Worm (Caenorhabditis elegans) whole organism, mixed stage, embryonic: ENCODE results near the gene peb-1.

Experiments used
- M03D4.4 ChIP-seq: sonication (generic microtip); optimal IDR thresholded peaks from 2 replicates; lab custom pipeline; 2017; ENCODE audit warnings: mild to moderate bottlenecking, missing genetic modification characterization, missing compliant biosample characterization
- bed-3 ChIP-seq: fragments of 200-800 bp; sonication (Bioruptor generic); optimal IDR thresholded peaks from 3 replicates; lab custom pipeline; 2018; ENCODE audit warnings: mild to moderate bottlenecking, missing genetic modification characterization, moderate library complexity, missing compliant biosample characterization
- blmp-1 ChIP-seq: fragments of 150-350 bp; optimal IDR thresholded peaks from 2 replicates; lab custom pipeline; 2014; ENCODE audit warnings: missing biosample characterization, missing genetic modification characterization
- ceh-39 ChIP-seq: fragments of 150-350 bp; optimal IDR thresholded peaks from 2 replicates; lab custom pipeline; 2014; ENCODE audit warnings: missing biosample characterization, missing genetic modification characterization
- ceh-43 ChIP-seq: fragments of 200-800 bp; sonication (Bioruptor generic); optimal IDR thresholded peaks from 2 replicates; lab custom pipeline; 2018; ENCODE audit warnings: mild to moderate bottlenecking, missing genetic modification characterization, moderate library complexity, missing compliant biosample characterization
- ceh-83 ChIP-seq: fragments of 200-800 bp; sonication (Bioruptor generic); optimal IDR thresholded peaks from 2 replicates; lab custom pipeline; 2018; ENCODE audit warnings: mild to moderate bottlenecking, missing genetic modification characterization, missing compliant biosample characterization
- ces-1 ChIP-seq: fragments of 150-350 bp; optimal IDR thresholded peaks from 2 replicates; lab custom pipeline; 2014; ENCODE audit warnings: missing biosample characterization, missing genetic modification reagents, missing genetic modification characterization
- cnd-1 ChIP-seq: fragments of 200-800 bp; sonication (Bioruptor generic); optimal IDR thresholded peaks from 2 replicates; lab custom pipeline; 2018; ENCODE audit warnings: mild to moderate bottlenecking, missing genetic modification characterization, missing compliant biosample characterization
- drap-1 ChIP-seq: fragments of 200-800 bp; sonication (Bioruptor generic); optimal IDR thresholded peaks from 3 replicates; lab custom pipeline; 2018; ENCODE audit warnings: mild to moderate bottlenecking, missing genetic modification characterization, missing compliant biosample characterization
- elt-1 ChIP-seq: sonication (generic microtip); optimal IDR thresholded peaks from 2 replicates; lab custom pipeline; 2017; ENCODE audit warnings: missing genetic modification characterization, mild to moderate bottlenecking, missing compliant biosample characterization, antibody characterized with exemption, moderate library complexity, borderline replicate concordance; ENCODE audit not compliant: insufficient read depth
- elt-3 ChIP-seq: fragments of 150-350 bp; optimal IDR thresholded peaks from 2 replicates; lab custom pipeline; 2014; ENCODE audit warnings: missing biosample characterization, missing genetic modification characterization
- flh-1 ChIP-seq: fragments of 200-800 bp; sonication (Bioruptor generic); optimal IDR thresholded peaks from 2 replicates; lab custom pipeline; 2018; ENCODE audit warnings: mild to moderate bottlenecking, missing genetic modification characterization, moderate library complexity, missing compliant biosample characterization
- ham-2 ChIP-seq: fragments of 200-800 bp; sonication (Bioruptor generic); optimal IDR thresholded peaks from 2 replicates; lab custom pipeline; 2018; ENCODE audit warnings: mild to moderate bottlenecking, missing genetic modification characterization, missing compliant biosample characterization
- hlh-1 ChIP-seq: fragments of 150-350 bp; optimal IDR thresholded peaks from 2 replicates; lab custom pipeline; 2014; ENCODE audit warnings: missing biosample characterization, missing genetic modification reagents, missing genetic modification characterization
- lin-13 ChIP-seq: fragments of 150-350 bp; optimal IDR thresholded peaks from 2 replicates; lab custom pipeline; 2014; ENCODE audit warnings: missing biosample characterization, missing genetic modification characterization
- lin-32 ChIP-seq: fragments of 200-800 bp; sonication (Bioruptor generic); optimal IDR thresholded peaks from 2 replicates; lab custom pipeline; 2018; ENCODE audit warnings: mild to moderate bottlenecking, missing genetic modification characterization, missing compliant biosample characterization
- lsy-2 ChIP-seq: fragments of 150-350 bp; optimal IDR thresholded peaks from 2 replicates; lab custom pipeline; 2014; ENCODE audit warnings: missing biosample characterization, missing genetic modification characterization
- mab-5 ChIP-seq: fragments of 150-350 bp; optimal IDR thresholded peaks from 2 replicates; lab custom pipeline; 2014; ENCODE audit warnings: missing biosample characterization, missing genetic modification characterization
- mep-1 ChIP-seq: fragments of 150-350 bp; optimal IDR thresholded peaks from 2 replicates; lab custom pipeline; 2017; ENCODE audit warnings: missing biosample characterization, missing genetic modification reagents, missing genetic modification characterization, inconsistent platforms
- mls-2 ChIP-seq: sonication (generic microtip); optimal IDR thresholded peaks from 2 replicates; lab custom pipeline; 2016; ENCODE audit warnings: mild to moderate bottlenecking, missing genetic modification characterization, moderate library complexity, missing compliant biosample characterization
- nhr-12 ChIP-seq: fragments of 150-350 bp; optimal IDR thresholded peaks from 2 replicates; lab custom pipeline; 2014; ENCODE audit warnings: missing biosample characterization, missing genetic modification characterization
- nhr-2 ChIP-seq: fragments of 150-350 bp; optimal IDR thresholded peaks from 2 replicates; lab custom pipeline; 2014; ENCODE audit warnings: missing biosample characterization, missing genetic modification characterization
- nhr-237 ChIP-seq: fragments of 150-350 bp; optimal IDR thresholded peaks from 2 replicates; lab custom pipeline; 2014; ENCODE audit warnings: missing biosample characterization, missing genetic modification characterization
- nhr-28 ChIP-seq: fragments of 150-350 bp; optimal IDR thresholded peaks from 2 replicates; lab custom pipeline; 2014; ENCODE audit warnings: missing biosample characterization, missing genetic modification characterization
- nhr-76 ChIP-seq: sonication (generic microtip); optimal IDR thresholded peaks from 2 replicates; lab custom pipeline; 2017; ENCODE audit warnings: missing biosample characterization, missing genetic modification characterization
- pha-4 ChIP-seq: fragments of 150-350 bp; optimal IDR thresholded peaks from 2 replicates; lab custom pipeline; 2018; ENCODE audit warnings: missing biosample characterization, missing genetic modification reagents, missing genetic modification characterization
- sem-2 ChIP-seq: fragments of 200-800 bp; sonication (Bioruptor generic); optimal IDR thresholded peaks from 2 replicates; lab custom pipeline; 2018; ENCODE audit warnings: mild to moderate bottlenecking, missing genetic modification characterization, missing compliant biosample characterization
- snpc-4 ChIP-seq: fragments of 150-350 bp; optimal IDR thresholded peaks from 2 replicates; lab custom pipeline; 2014; ENCODE audit warnings: missing biosample characterization, missing genetic modification characterization
- sptf-1 ChIP-seq: sonication (generic microtip); optimal IDR thresholded peaks from 2 replicates; lab custom pipeline; 2017; ENCODE audit warnings: mild to moderate bottlenecking, missing genetic modification characterization, moderate library complexity, missing compliant biosample characterization
- tbx-8 ChIP-seq: fragments of 200-800 bp; sonication (Bioruptor generic); optimal IDR thresholded peaks from 2 replicates; lab custom pipeline; 2018; ENCODE audit warnings: mild to moderate bottlenecking, missing genetic modification characterization, moderate library complexity, missing compliant biosample characterization
- unc-120 ChIP-seq: sonication (generic microtip); optimal IDR thresholded peaks from 2 replicates; lab custom pipeline; 2017; ENCODE audit warnings: missing genetic modification characterization, missing compliant biosample characterization; ENCODE audit not compliant: poor library complexity, severe bottlenecking
- unc-39 ChIP-seq: fragments of 150-350 bp; optimal IDR thresholded peaks from 2 replicates; lab custom pipeline; 2014; ENCODE audit warnings: missing biosample characterization, missing genetic modification characterization
- unc-62 ChIP-seq: fragments of 150-350 bp; optimal IDR thresholded peaks from 2 replicates; lab custom pipeline; 2014; ENCODE audit warnings: missing biosample characterization, missing genetic modification reagents, missing genetic modification characterization
- zip-8 ChIP-seq: fragments of 150-350 bp; optimal IDR thresholded peaks from 2 replicates; lab custom pipeline; 2014; ENCODE audit warnings: missing biosample characterization, missing genetic modification characterization
- ztf-11 ChIP-seq: fragments of 150-350 bp; optimal IDR thresholded peaks from 2 replicates; lab custom pipeline; 2014; ENCODE audit warnings: missing biosample characterization, missing genetic modification characterization

The peb-1 gene

ce11 chrX:2219453-2219852 lies 8.6 kb downstream of the peb-1 start:
- no peak for TF ChIP-seq elt-1 (tag; lab: Kevin White, UChicago)
- TF ChIP-seq nhr-12 (tag; lab: Kevin White, UChicago): no peak
- TF ChIP-seq zip-8 (tag; lab: Kevin White, UChicago): no peak
- TF ChIP-seq lin-32 (GFP tag; lab: Kevin White, UChicago): no peak
- no peak for TF ChIP-seq ztf-11 (tag; lab: Kevin White, UChicago)
- TF ChIP-seq mep-1: no peak
- no peak for TF ChIP-seq flh-1 (GFP tag; lab: Kevin White, UChicago)
- no peak for TF ChIP-seq sem-2 (GFP tag; lab: Kevin White, UChicago)
- TF ChIP-seq hlh-1 (tag; lab: Kevin White, UChicago): no peak
- TF ChIP-seq unc-120 (tag; lab: Kevin White, UChicago): no peak
- no peak for TF ChIP-seq sptf-1

DNA sequence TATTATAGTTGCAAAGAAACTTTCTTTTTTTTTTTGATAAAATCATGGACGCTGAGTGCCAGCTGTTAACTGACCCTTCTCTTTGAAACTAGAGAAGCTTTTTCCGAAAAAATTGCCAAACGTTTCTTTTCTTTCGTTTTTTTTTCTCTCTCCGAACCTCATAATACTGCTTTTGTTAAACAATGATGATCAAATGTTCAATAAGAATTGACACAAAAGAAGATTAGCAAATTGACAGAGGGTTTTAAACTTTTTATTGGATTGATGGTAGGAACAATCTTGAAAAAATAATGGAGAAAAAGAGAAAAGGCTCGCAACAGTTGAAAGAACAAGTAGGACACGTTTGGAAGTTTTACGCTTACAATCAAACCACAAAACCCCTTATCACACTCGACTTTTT lies 10.0 kb downstream of the peb-1 start, which contains the start of gene hex-1:
Gene hex-1, plus strand, starts transcription at position 301 of the 400 bp plus-strand sequence.
- no peak for TF ChIP-seq hlh-1 (tag; lab: Kevin White, UChicago)
- no peak for TF ChIP-seq mls-2
- TF ChIP-seq blmp-1 (tag; lab: Kevin White, UChicago): no peak
- TF ChIP-seq ceh-39 (tag; lab: Kevin White, UChicago): no peak

- no peak for TF ChIP-seq elt-3
- no peak for TF ChIP-seq tbx-8 (GFP tag; lab: Kevin White, UChicago)
- TF ChIP-seq sem-2 (GFP tag; lab: Kevin White, UChicago): peak; percentile 69
- TF ChIP-seq mep-1: peak; percentile 64
- no peak for TF ChIP-seq unc-39 (tag; lab: Kevin White, UChicago)
- TF ChIP-seq nhr-28 (tag; lab: Kevin White, UChicago): peak; percentile 0
- peak; percentile 73 for TF ChIP-seq ham-2 (GFP tag; lab: Kevin White, UChicago)
- peak; percentile 80 for TF ChIP-seq cnd-1
- TF ChIP-seq mls-2: peak; percentile 84
- TF ChIP-seq mab-5 (tag; lab: Kevin White, UChicago): no peak
- TF ChIP-seq elt-1 (tag; lab: Kevin White, UChicago): no peak
- TF ChIP-seq M03D4.4 (tag; lab: Kevin White, UChicago): peak; percentile 83
- peak; percentile 73 for TF ChIP-seq unc-120 (tag; lab: Kevin White, UChicago)
- TF ChIP-seq zip-8 (tag; lab: Kevin White, UChicago): peak; percentile 20
- no peak for TF ChIP-seq blmp-1 (tag; lab: Kevin White, UChicago)
- peak; percentile 18 for TF ChIP-seq lsy-2
- TF ChIP-seq lin-13 (tag; lab: Kevin White, UChicago): no peak
- peak; percentile 92 for TF ChIP-seq sptf-1
- TF ChIP-seq hlh-1 (tag; lab: Kevin White, UChicago): peak; percentile 26
- TF ChIP-seq nhr-76 (tag; lab: Kevin White, UChicago): no peak
- peak; percentile 94 for TF ChIP-seq nhr-2
- TF ChIP-seq snpc-4: no peak
- peak; percentile 84 for TF ChIP-seq drap-1 (GFP tag; lab: Kevin White, UChicago)
- TF ChIP-seq unc-62 (GFP tag; lab: Kevin White, UChicago): peak; percentile 25
- TF ChIP-seq nhr-237: peak; percentile 38
- peak; percentile 55 for TF ChIP-seq ztf-11 (tag; lab: Kevin White, UChicago)
- TF ChIP-seq lin-32 (GFP tag; lab: Kevin White, UChicago): peak; percentile 95
- TF ChIP-seq ces-1 (GFP tag; lab: Kevin White, UChicago): peak; percentile 30
- TF ChIP-seq ceh-83: peak; percentile 86
- TF ChIP-seq bed-3 (GFP tag; lab: Kevin White, UChicago): peak; percentile 71
- TF ChIP-seq ceh-43 (GFP tag; lab: Kevin White, UChicago): peak; percentile 72
- TF ChIP-seq nhr-12 (tag; lab: Kevin White, UChicago): no peak
- no peak for TF ChIP-seq pha-4 (tag; lab: Kevin White, UChicago)
- TF ChIP-seq flh-1 (GFP tag; lab: Kevin White, UChicago): peak; percentile 67
- TF ChIP-seq ceh-39 (tag; lab: Kevin White, UChicago): no peak
These were observed 16.1 kb downstream of the peb-1 start for ce11 chrX:2226875-2227355.
